Worm (Caenorhabditis elegans) whole organism, mixed stage, embryonic: ENCODE measurements around the gene Y57A10A.13.

Source experiments
- bed-3 ChIP-seq: fragments of 200-800 bp; sonication (Bioruptor generic); optimal IDR thresholded peaks from 3 replicates; lab custom pipeline; 2018; ENCODE audit warnings: mild to moderate bottlenecking, missing genetic modification characterization, moderate library complexity, missing compliant biosample characterization
- blmp-1 ChIP-seq: fragments of 150-350 bp; optimal IDR thresholded peaks from 2 replicates; lab custom pipeline; 2014; ENCODE audit warnings: missing biosample characterization, missing genetic modification characterization
- ceh-43 ChIP-seq: fragments of 200-800 bp; sonication (Bioruptor generic); optimal IDR thresholded peaks from 2 replicates; lab custom pipeline; 2018; ENCODE audit warnings: mild to moderate bottlenecking, missing genetic modification characterization, moderate library complexity, missing compliant biosample characterization
- elt-3 ChIP-seq: fragments of 150-350 bp; optimal IDR thresholded peaks from 2 replicates; lab custom pipeline; 2014; ENCODE audit warnings: missing biosample characterization, missing genetic modification characterization
- lin-13 ChIP-seq: fragments of 150-350 bp; optimal IDR thresholded peaks from 2 replicates; lab custom pipeline; 2014; ENCODE audit warnings: missing biosample characterization, missing genetic modification characterization
- lsy-2 ChIP-seq: fragments of 150-350 bp; optimal IDR thresholded peaks from 2 replicates; lab custom pipeline; 2014; ENCODE audit warnings: missing biosample characterization, missing genetic modification characterization
- mep-1 ChIP-seq: fragments of 150-350 bp; optimal IDR thresholded peaks from 2 replicates; lab custom pipeline; 2017; ENCODE audit warnings: missing biosample characterization, missing genetic modification reagents, missing genetic modification characterization, inconsistent platforms
- nhr-237 ChIP-seq: fragments of 150-350 bp; optimal IDR thresholded peaks from 2 replicates; lab custom pipeline; 2014; ENCODE audit warnings: missing biosample characterization, missing genetic modification characterization
- snpc-4 ChIP-seq: fragments of 150-350 bp; optimal IDR thresholded peaks from 2 replicates; lab custom pipeline; 2014; ENCODE audit warnings: missing biosample characterization, missing genetic modification characterization
- sptf-1 ChIP-seq: sonication (generic microtip); optimal IDR thresholded peaks from 2 replicates; lab custom pipeline; 2017; ENCODE audit warnings: mild to moderate bottlenecking, missing genetic modification characterization, moderate library complexity, missing compliant biosample characterization
- unc-120 ChIP-seq: sonication (generic microtip); optimal IDR thresholded peaks from 2 replicates; lab custom pipeline; 2017; ENCODE audit warnings: missing genetic modification characterization, missing compliant biosample characterization; ENCODE audit not compliant: poor library complexity, severe bottlenecking
- unc-39 ChIP-seq: fragments of 150-350 bp; optimal IDR thresholded peaks from 2 replicates; lab custom pipeline; 2014; ENCODE audit warnings: missing biosample characterization, missing genetic modification characterization

ce11 chrII:12147331-12147730, 37.4 kb downstream of the Y57A10A.13 start, which contains the start of gene Y57A10A.2:
- TF ChIP-seq snpc-4 (tag; lab: Kevin White, UChicago) (no peak), bed-3 (GFP tag; lab: Kevin White, UChicago) (no peak), sptf-1 (tag; lab: Kevin White, UChicago) (no peak), nhr-237 (tag; lab: Kevin White, UChicago) (no peak), lin-13 (no peak), unc-120 (no peak), unc-39 (tag; lab: Kevin White, UChicago) (no peak), mep-1 (no peak), lsy-2 (tag; lab: Kevin White, UChicago) (no peak), elt-3 (tag; lab: Kevin White, UChicago) (no peak), blmp-1 (tag; lab: Kevin White, UChicago) (no peak), ceh-43 (GFP tag; lab: Kevin White, UChicago) (no peak)
